Fruit fly (Drosophila melanogaster): ENCODE data around the gene CG33278.

DNA sequence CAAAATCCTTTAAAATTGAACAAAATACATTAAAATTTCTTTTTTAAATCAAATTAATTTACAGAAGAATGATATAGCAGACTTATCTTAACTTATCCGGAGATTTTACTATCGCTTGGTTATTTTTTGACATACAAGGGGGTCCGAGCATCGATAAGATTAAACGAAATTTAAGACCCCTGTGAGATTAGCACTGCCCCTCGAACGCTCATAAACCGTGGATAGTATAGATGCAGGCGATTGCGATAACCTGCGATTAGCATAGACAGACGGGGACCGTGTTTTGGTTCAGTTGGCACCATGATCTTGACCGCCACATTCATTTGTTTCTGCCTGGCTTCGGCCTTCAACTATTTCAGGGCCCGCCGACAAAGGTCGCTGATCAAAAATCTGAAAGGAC, 40.9 kb downstream of the CG33278 start, which contains the start of gene Cyp316a1:
- TF ChIP-seq CG8478 (optimal IDR thresholded peaks at IDR 0.05) (no peak), CTCF (optimal IDR thresholded peaks at IDR 0.05) (no peak)

All from S2 (cell line).